Fruit fly (Drosophila melanogaster): ENCODE data around the gene mon2.

dm6 chr2L:8094058-8094825, 29.6 kb downstream of the mon2 start:
- TF ChIP-seq CG8478 (optimal IDR thresholded peaks at IDR 0.05) = no peak
- no peak for TF ChIP-seq CTCF (optimal IDR thresholded peaks at IDR 0.05)
